Worm (Caenorhabditis elegans): ENCODE measurements around the gene atg-13.
A peak's percentile ranks its signal among the peaks of the same experiment; 100 is the strongest.

Gene atg-13

DNA sequence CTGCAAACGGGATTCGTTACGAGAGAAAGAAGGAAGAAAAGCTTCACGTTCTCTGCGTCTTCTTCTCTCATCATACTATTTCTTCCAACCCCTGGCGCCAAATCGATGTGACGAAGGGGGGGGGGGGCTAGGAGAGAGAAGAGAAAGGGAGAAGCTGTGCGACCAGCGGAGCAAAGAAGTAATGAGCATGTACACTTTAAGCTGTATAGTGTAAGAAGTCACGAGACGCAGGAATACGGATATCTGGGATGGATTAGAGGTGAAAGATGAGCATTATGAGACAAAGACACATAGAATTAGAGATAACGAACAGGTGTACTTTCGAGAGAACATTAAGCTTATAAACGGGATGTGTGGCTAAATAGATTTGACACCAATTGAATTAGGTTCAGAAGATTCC lies 43.8 kb upstream of the atg-13 start (continued):
- TF ChIP-seq hpl-2 (GFP tag; optimal IDR thresholded peaks at IDR 0.05) (no peak), mdl-1 (tag; optimal IDR thresholded peaks at IDR 0.05) (no peak), elt-2 (tag; optimal IDR thresholded peaks at IDR 0.05) (no peak), C04F5.9 (tag; optimal IDR thresholded peaks at IDR 0.05) (no peak), dpl-1 (GFP tag; optimal IDR thresholded peaks at IDR 0.05) (peak in 1 of 3 experiments; percentile 32), mep-1 (tag; optimal IDR thresholded peaks at IDR 0.05) (peak; percentile 26), egl-13 (tag; optimal IDR thresholded peaks at IDR 0.05) (peak; percentile 58), lin-13 (GFP tag; optimal IDR thresholded peaks at IDR 0.05) (no peak), lin-15B (tag; optimal IDR thresholded peaks at IDR 0.05) (no peak), fkh-8 (tag; optimal IDR thresholded peaks at IDR 0.05) (peak; percentile 79), pqm-1 (tag; optimal IDR thresholded peaks at IDR 0.05) (no peak), nhr-28 (tag; optimal IDR thresholded peaks at IDR 0.05) (no peak), unc-86 (tag; optimal IDR thresholded peaks at IDR 0.05) (peak; percentile 60), mef-2 (tag; optimal IDR thresholded peaks at IDR 0.05) (no peak), jun-1 (tag; optimal IDR thresholded peaks at IDR 0.05) (no peak), fkh-4 (tag; optimal IDR thresholded peaks at IDR 0.05; ENCODE audit: borderline replicate concordance) (no peak), rnt-1 (tag; optimal IDR thresholded peaks at IDR 0.05) (peak; percentile 45), unc-62 (GFP tag; optimal IDR thresholded peaks at IDR 0.05) (no peak), sptf-1 (tag; optimal IDR thresholded peaks at IDR 0.05) (no peak), aha-1 (tag; optimal IDR thresholded peaks at IDR 0.05) (no peak), dsc-1 (tag; optimal IDR thresholded peaks at IDR 0.05) (peak; percentile 76), lsy-2 (tag; optimal IDR thresholded peaks at IDR 0.05) (peak; percentile 52 to 57), ceh-90 (tag; optimal IDR thresholded peaks at IDR 0.05) (no peak), lin-35 (GFP tag; optimal IDR thresholded peaks at IDR 0.05) (peak in 1 of 2 experiments; percentile 51), snu-23 (GFP tag; optimal IDR thresholded peaks at IDR 0.05) (no peak), nhr-11 (tag; optimal IDR thresholded peaks at IDR 0.05) (no peak), sup-37 (GFP tag; optimal IDR thresholded peaks at IDR 0.05) (no peak), zag-1 (tag; optimal IDR thresholded peaks at IDR 0.05) (no peak), isw-1 (GFP tag; IDR thresholded peaks at IDR 0.05) (peak; percentile 31), ceh-8 (GFP tag; optimal IDR thresholded peaks at IDR 0.05) (no peak), alr-1 (tag; optimal IDR thresholded peaks at IDR 0.05; ENCODE audit: borderline replicate concordance) (no peak), irx-1 (tag; optimal IDR thresholded peaks at IDR 0.05) (no peak), efl-1 (optimal IDR thresholded peaks at IDR 0.05) (peak; percentile 46 to 48), efl-1 (GFP tag; optimal IDR thresholded peaks at IDR 0.05 in 1 of 2) (peak; percentile 38 to 86), skn-1 (tag; optimal IDR thresholded peaks at IDR 0.05) (peak; percentile 42), nhr-20 (tag; optimal IDR thresholded peaks at IDR 0.05) (peak; percentile 26), nhr-237 (tag; optimal IDR thresholded peaks at IDR 0.05) (no peak), fkh-10 (GFP tag; optimal IDR thresholded peaks at IDR 0.05) (peak; percentile 30), hlh-17 (GFP tag; optimal IDR thresholded peaks at IDR 0.05; ENCODE audit: borderline replicate concordance) (no peak), ets-5 (GFP tag; IDR thresholded peaks at IDR 0.05) (no peak), hlh-4 (tag; optimal IDR thresholded peaks at IDR 0.05) (no peak), ceh-88 (GFP tag; IDR thresholded peaks at IDR 0.05) (no peak)

DNA sequence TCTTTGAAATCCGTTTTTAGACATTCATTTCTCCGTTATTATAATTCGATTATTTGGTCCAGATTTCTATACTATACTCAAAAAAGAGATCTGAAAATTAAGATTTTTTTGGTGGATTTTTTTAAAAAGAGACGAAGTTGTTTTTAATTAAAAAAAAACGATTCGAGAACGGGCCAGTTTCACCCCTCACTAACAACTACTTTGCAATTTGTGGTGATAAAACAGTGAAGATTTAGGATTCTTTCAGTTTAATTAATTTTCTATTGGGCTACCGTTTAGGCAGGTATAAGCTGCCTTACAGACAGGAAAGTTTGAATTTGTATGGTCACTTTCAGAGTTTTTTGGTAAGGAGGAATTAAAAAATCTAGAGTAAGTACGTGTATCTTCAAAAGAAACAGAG lies 43.1 kb upstream of the atg-13 start, which contains the start of gene unc-36:
unc-36 (minus strand) TSS at position 101 of the 400 bp plus-strand sequence.
- no peak for TF ChIP-seq nhr-84 (tag; optimal IDR thresholded peaks at IDR 0.05)
- no peak for TF ChIP-seq hlh-4 (tag; optimal IDR thresholded peaks at IDR 0.05)
- TF ChIP-seq hpl-2 (GFP tag; optimal IDR thresholded peaks at IDR 0.05): no peak
- TF ChIP-seq jun-1 (tag; optimal IDR thresholded peaks at IDR 0.05): no peak
- no peak for TF ChIP-seq pax-3 (tag; optimal IDR thresholded peaks at IDR 0.05)
- TF ChIP-seq rnt-1 (tag; optimal IDR thresholded peaks at IDR 0.05): no peak
